Fruit fly (Drosophila melanogaster): Measurements from ENCODE around the gene ATPsynE.
A peak's percentile ranks its signal among the peaks of the same experiment; 100 is the strongest.

Gene ATPsynE

DNA sequence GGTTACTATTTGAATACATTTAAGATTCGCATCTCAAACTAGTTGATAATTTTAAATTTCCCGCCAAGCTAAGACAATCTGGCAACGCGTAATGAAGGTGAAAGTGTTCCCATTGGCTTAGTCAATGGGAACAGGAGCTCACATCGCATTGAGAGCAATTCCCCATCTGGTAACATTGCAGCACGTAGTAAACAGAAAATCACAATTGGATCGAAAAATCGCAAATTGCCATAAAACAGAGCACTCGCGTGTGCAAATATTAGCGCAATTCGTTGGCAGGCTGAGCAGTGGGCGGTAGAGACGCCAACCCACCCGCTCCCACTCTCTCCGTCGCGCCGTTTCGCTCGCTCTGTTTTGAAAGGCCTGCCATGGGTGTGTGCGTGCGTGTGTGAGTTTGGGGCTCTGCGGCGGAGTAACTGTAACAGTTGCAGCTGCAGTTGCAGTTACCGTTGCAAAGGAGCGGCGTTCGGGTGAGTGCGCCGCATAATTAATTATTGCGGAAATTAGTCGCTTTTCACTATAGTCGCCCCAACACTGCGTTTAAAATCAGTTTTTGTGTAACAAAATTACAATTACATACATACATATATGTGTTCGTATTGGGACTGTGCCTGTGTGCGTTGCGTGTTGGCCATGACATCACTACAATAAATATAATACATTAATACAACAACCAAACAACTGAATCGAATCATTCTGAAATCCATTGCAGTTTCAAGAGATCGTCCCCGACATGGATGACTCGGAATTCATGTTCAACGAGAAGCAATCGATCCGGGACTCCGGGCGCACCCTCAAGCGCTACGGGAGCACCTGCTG, 28.5 kb upstream of the ATPsynE start (continued):
- TF ChIP-seq ttk (GFP tag; IDR thresholded peaks at IDR 0.05) (no peak), CG3995 (GFP tag; optimal IDR thresholded peaks at IDR 0.05) (peak; percentile 67), Usf (GFP tag; optimal IDR thresholded peaks at IDR 0.05) (no peak), CG9876 (GFP tag; optimal IDR thresholded peaks at IDR 0.05) (no peak), Hr51 (GFP tag; optimal IDR thresholded peaks at IDR 0.05) (no peak), nerfin-1 (tag; optimal IDR thresholded peaks at IDR 0.05) (peak; percentile 31), CG8359 (GFP tag; optimal IDR thresholded peaks at IDR 0.05; ENCODE audit: borderline replicate concordance) (no peak), ci (GFP tag; IDR thresholded peaks at IDR 0.05) (no peak), HLH54F (GFP tag; optimal IDR thresholded peaks at IDR 0.05) (no peak), Dp (GFP tag; optimal IDR thresholded peaks at IDR 0.05) (peak; percentile 94), Ada2b (GFP tag; IDR thresholded peaks at IDR 0.05) (no peak), Bdp1 (GFP tag; optimal IDR thresholded peaks at IDR 0.05) (no peak), Sry-β (GFP tag; optimal IDR thresholded peaks at IDR 0.05) (no peak), pnt (GFP tag; optimal IDR thresholded peaks at IDR 0.05) (no peak), CG1233 (GFP tag; optimal IDR thresholded peaks at IDR 0.05) (no peak), tio (GFP tag; optimal IDR thresholded peaks at IDR 0.05) (no peak), ash1 (GFP tag; optimal IDR thresholded peaks at IDR 0.05) (no peak), rib (GFP tag; IDR thresholded peaks at IDR 0.05) (peak; percentile 28; the same call in 1 of the 2 replicates), CG11695 (GFP tag; IDR thresholded peaks at IDR 0.05) (no peak), trem (tag; optimal IDR thresholded peaks at IDR 0.05) (peak; percentile 68), Chrac-16 (GFP tag; optimal IDR thresholded peaks at IDR 0.05) (no peak), CG2202 (tag; optimal IDR thresholded peaks at IDR 0.05) (no peak), PHDP (tag; optimal IDR thresholded peaks at IDR 0.05) (no peak), CG30020 (tag; optimal IDR thresholded peaks at IDR 0.05) (no peak), Hr39 (optimal IDR thresholded peaks at IDR 0.05) (no peak), CG11560 (tag; IDR thresholded peaks at IDR 0.05) (no peak), Bgb (GFP tag; IDR thresholded peaks at IDR 0.05; ENCODE audit: partially characterized antibody) (no peak), tgo (GFP tag; IDR thresholded peaks at IDR 0.05) (no peak), CG34376 (GFP tag; optimal IDR thresholded peaks at IDR 0.05) (no peak), CG11247 (GFP tag; IDR thresholded peaks at IDR 0.05) (no peak), Six4 (GFP tag; optimal IDR thresholded peaks at IDR 0.05) (no peak), sqz (GFP tag; optimal IDR thresholded peaks at IDR 0.05) (no peak), sens-2 (GFP tag; IDR thresholded peaks at IDR 0.05) (no peak), CG17385 (GFP tag; optimal IDR thresholded peaks at IDR 0.05) (no peak), chn (GFP tag; optimal IDR thresholded peaks at IDR 0.05) (no peak), Hmr (GFP tag; optimal IDR thresholded peaks at IDR 0.05) (no peak), CG8089 (GFP tag; optimal IDR thresholded peaks at IDR 0.05) (no peak), Elba2 (GFP tag; optimal IDR thresholded peaks at IDR 0.05) (peak; percentile 86), CG7556 (GFP tag; optimal IDR thresholded peaks at IDR 0.05) (no peak), Mes4 (GFP tag; optimal IDR thresholded peaks at IDR 0.05) (no peak), CrebB (tag; optimal IDR thresholded peaks at IDR 0.05) (no peak), CG2678 (tag; optimal IDR thresholded peaks at IDR 0.05) (no peak), Sin3A (optimal IDR thresholded peaks at IDR 0.05) (peak; percentile 7), TFAM (GFP tag; optimal IDR thresholded peaks at IDR 0.05) (no peak), lab (GFP tag; optimal IDR thresholded peaks at IDR 0.05) (no peak), CG6272 (GFP tag; IDR thresholded peaks at IDR 0.05) (no peak), chif (GFP tag; optimal IDR thresholded peaks at IDR 0.05) (no peak), Neu2 (GFP tag; optimal IDR thresholded peaks at IDR 0.05; ENCODE audit: borderline replicate concordance) (no peak), CG12155 (GFP tag; optimal IDR thresholded peaks at IDR 0.05) (no peak), CG17912 (GFP tag; optimal IDR thresholded peaks at IDR 0.05) (no peak), CTCF (GFP tag; optimal IDR thresholded peaks at IDR 0.05) (no peak)
